Fruit fly (Drosophila melanogaster) whole organism, adult: ENCODE measurements around the gene Clic.

ENCODE experiments used
- CG12768 ChIP-seq: fragments of 200-800 bp; sonication (Bioruptor generic); optimal IDR thresholded peaks from 2 replicates; lab custom pipeline; 2017; ENCODE audit warnings: missing biosample characterization, missing genetic modification characterization, mild to moderate bottlenecking, moderate library complexity, missing genetic modification reagents
- Clk ChIP-seq: fragments of 200-800 bp; sonication (Bioruptor generic); optimal IDR thresholded peaks from 2 replicates; lab custom pipeline; 2017; ENCODE audit warnings: missing biosample characterization, missing genetic modification characterization
- bab1 ChIP-seq: fragments of 200-800 bp; sonication (Bioruptor generic); optimal IDR thresholded peaks from 3 replicates; lab custom pipeline; 2019; ENCODE audit warnings: missing biosample characterization, mild to moderate bottlenecking, missing genetic modification characterization, moderate library complexity

DNA sequence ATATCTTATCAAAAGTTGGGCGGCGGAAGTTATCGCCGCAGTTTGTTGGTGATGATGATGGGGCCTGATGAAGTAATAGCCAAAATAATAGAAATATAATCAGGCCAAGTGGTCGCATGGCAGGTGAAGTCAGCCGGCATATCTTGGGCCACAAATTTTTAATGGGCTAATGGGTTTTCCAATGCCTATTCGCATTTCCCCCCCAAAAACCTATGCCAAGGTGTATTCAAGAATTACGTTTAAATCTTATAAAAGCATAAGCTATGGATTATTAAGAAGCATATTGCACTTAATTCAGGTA, 4.0 kb downstream of the Clic start:
- TF ChIP-seq Clk (GFP tag; lab: Kevin White, UChicago) (no peak), CG12768 (GFP tag; lab: Kevin White, UChicago) (no peak), bab1 (GFP tag; lab: Kevin White, UChicago) (no peak)
